Worm (Caenorhabditis elegans) whole organism, late embryonic: ENCODE data around the gene ugt-38.

ENCODE experiments used
- C38D4.7 ChIP-seq: fragments of 200-800 bp; sonication (Bioruptor generic); optimal IDR thresholded peaks from 2 replicates; lab custom pipeline; 2018; ENCODE audit warnings: mild to moderate bottlenecking, missing genetic modification characterization, moderate library complexity, missing compliant biosample characterization
- F13H6.1 ChIP-seq: sonication (generic microtip); optimal IDR thresholded peaks from 2 replicates; lab custom pipeline; 2016; ENCODE audit warnings: missing genetic modification characterization, missing compliant biosample characterization
- K02D7.2 ChIP-seq: sonication (generic microtip); optimal IDR thresholded peaks from 2 replicates; lab custom pipeline; 2017; ENCODE audit warnings: mild to moderate bottlenecking, missing genetic modification characterization, missing compliant biosample characterization
- K09A11.1 ChIP-seq: sonication (generic microtip); optimal IDR thresholded peaks from 2 replicates; lab custom pipeline; 2017; ENCODE audit warnings: antibody characterized with exemption, mild to moderate bottlenecking, missing genetic modification characterization, missing compliant biosample characterization; ENCODE audit not compliant: insufficient read depth
- T23F11.4 ChIP-seq: fragments of 200-800 bp; sonication (Bioruptor generic); optimal IDR thresholded peaks from 2 replicates; lab custom pipeline; 2018; ENCODE audit warnings: mild to moderate bottlenecking, missing genetic modification characterization, missing compliant biosample characterization
- ceh-19 ChIP-seq: fragments of 200-800 bp; sonication (Bioruptor generic); optimal IDR thresholded peaks from 2 replicates; lab custom pipeline; 2018; ENCODE audit warnings: mild to moderate bottlenecking, missing genetic modification characterization, missing compliant biosample characterization
- ceh-2 ChIP-seq: sonication (generic microtip); optimal IDR thresholded peaks from 2 replicates; lab custom pipeline; 2016; ENCODE audit warnings: missing genotype, missing genetic modification characterization, missing compliant biosample characterization
- ceh-22 ChIP-seq: sonication (generic microtip); optimal IDR thresholded peaks from 2 replicates; lab custom pipeline; 2017; ENCODE audit warnings: missing biosample characterization, missing genetic modification characterization
- ceh-34 ChIP-seq: sonication (generic microtip); optimal IDR thresholded peaks from 2 replicates; lab custom pipeline; 2016; ENCODE audit warnings: mild to moderate bottlenecking, missing genetic modification characterization, missing compliant biosample characterization
- ceh-45 ChIP-seq: fragments of 200-800 bp; sonication (Bioruptor generic); IDR thresholded peaks from 2 replicates; pipeline ENCODE4 v1.3.6; 2022; ENCODE audit warnings: missing genetic modification reagents, missing genetic modification characterization, missing compliant biosample characterization
- ceh-48 ChIP-seq: sonication (generic microtip); optimal IDR thresholded peaks from 2 replicates; lab custom pipeline; 2016; ENCODE audit warnings: missing genetic modification characterization, inconsistent platforms, missing compliant biosample characterization
- dmd-4 ChIP-seq: sonication (generic microtip); optimal IDR thresholded peaks from 2 replicates; lab custom pipeline; 2016; ENCODE audit warnings: borderline replicate concordance, missing genetic modification characterization, missing compliant biosample characterization
- dve-1 ChIP-seq: sonication (generic microtip); optimal IDR thresholded peaks from 2 replicates; lab custom pipeline; 2017; ENCODE audit warnings: antibody characterized with exemption, mild to moderate bottlenecking, missing genetic modification characterization, missing compliant biosample characterization
- elt-4 ChIP-seq: sonication (generic microtip); optimal IDR thresholded peaks from 2 replicates; lab custom pipeline; 2016; ENCODE audit warnings: missing genetic modification characterization, missing compliant biosample characterization
- ets-4 ChIP-seq: sonication (generic microtip); optimal IDR thresholded peaks from 2 replicates; lab custom pipeline; 2016; ENCODE audit warnings: missing genetic modification characterization, missing compliant biosample characterization
- fax-1 ChIP-seq: sonication (generic microtip); optimal IDR thresholded peaks from 2 replicates; lab custom pipeline; 2016; ENCODE audit warnings: missing genotype, missing genetic modification characterization, missing compliant biosample characterization
- fkh-6 ChIP-seq: sonication (generic microtip); optimal IDR thresholded peaks from 2 replicates; lab custom pipeline; 2016; ENCODE audit warnings: missing genetic modification characterization, missing compliant biosample characterization
- hlh-13 ChIP-seq: fragments of 200-800 bp; sonication (Bioruptor generic); optimal IDR thresholded peaks from 2 replicates; lab custom pipeline; 2018; ENCODE audit warnings: mild to moderate bottlenecking, missing genetic modification characterization, missing compliant biosample characterization
- hlh-15 ChIP-seq: sonication (generic microtip); optimal IDR thresholded peaks from 2 replicates; lab custom pipeline; 2016; ENCODE audit warnings: missing genetic modification characterization, missing compliant biosample characterization
- hlh-8 ChIP-seq: sonication (generic microtip); optimal IDR thresholded peaks from 2 replicates; lab custom pipeline; 2016; ENCODE audit warnings: missing genotype, missing genetic modification characterization, missing compliant biosample characterization
- lim-6 ChIP-seq: sonication (generic microtip); optimal IDR thresholded peaks from 2 replicates; lab custom pipeline; 2016; ENCODE audit warnings: missing genetic modification characterization, missing compliant biosample characterization
- mec-3 ChIP-seq: sonication (generic microtip); optimal IDR thresholded peaks from 2 replicates; lab custom pipeline; 2016; ENCODE audit warnings: borderline replicate concordance, missing genetic modification characterization, missing compliant biosample characterization
- nfya-1 ChIP-seq: sonication (generic microtip); optimal IDR thresholded peaks from 2 replicates; lab custom pipeline; 2017; ENCODE audit warnings: missing genetic modification characterization, mild to moderate bottlenecking, missing compliant biosample characterization, antibody characterized with exemption, moderate library complexity
- npax-4 ChIP-seq: sonication (generic microtip); optimal IDR thresholded peaks from 2 replicates; lab custom pipeline; 2016; ENCODE audit warnings: missing genetic modification characterization, missing compliant biosample characterization
- pha-2 ChIP-seq: sonication (generic microtip); optimal IDR thresholded peaks from 2 replicates; lab custom pipeline; 2017; ENCODE audit warnings: mild to moderate bottlenecking, missing genetic modification characterization, missing compliant biosample characterization
- pros-1 ChIP-seq: fragments of 150-350 bp; optimal IDR thresholded peaks from 2 replicates; lab custom pipeline; 2014; ENCODE audit warnings: missing biosample characterization, missing genetic modification reagents, missing genetic modification characterization
- ref-2 ChIP-seq: sonication (generic microtip); optimal IDR thresholded peaks from 2 replicates; lab custom pipeline; 2016; ENCODE audit warnings: missing genetic modification characterization, missing compliant biosample characterization
- rnt-1 ChIP-seq: sonication (generic microtip); optimal IDR thresholded peaks from 2 replicates; lab custom pipeline; 2016; ENCODE audit warnings: missing genetic modification characterization, missing compliant biosample characterization
- sox-2 ChIP-seq: fragments of 200-800 bp; sonication (Bioruptor generic); IDR thresholded peaks from 2 replicates; pipeline ENCODE4 v1.3.6; 2022; ENCODE audit warnings: missing genetic modification reagents, missing genetic modification characterization, missing compliant biosample characterization
- sox-4 ChIP-seq: sonication (generic microtip); optimal IDR thresholded peaks from 2 replicates; lab custom pipeline; 2017; ENCODE audit warnings: mild to moderate bottlenecking, missing genetic modification characterization, inconsistent platforms, missing compliant biosample characterization
- tbx-2 ChIP-seq: sonication (generic microtip); optimal IDR thresholded peaks from 2 replicates; lab custom pipeline; 2016; ENCODE audit warnings: missing genetic modification characterization, missing compliant biosample characterization
- tbx-7 ChIP-seq: sonication (generic microtip); optimal IDR thresholded peaks from 2 replicates; lab custom pipeline; 2016; ENCODE audit warnings: missing genotype, missing genetic modification characterization, missing compliant biosample characterization
- ttx-3 ChIP-seq: sonication (generic microtip); optimal IDR thresholded peaks from 2 replicates; lab custom pipeline; 2016; ENCODE audit warnings: missing genetic modification reagents, missing genetic modification characterization, missing compliant biosample characterization
- unc-3 ChIP-seq, 2 experiments: fragments of 200-800 bp in 1 of 2; sonication (Bioruptor generic) in 1 of 2; sonication (generic microtip) in 1 of 2; conservative IDR thresholded peaks in 1 of 2; optimal IDR thresholded peaks in 1 of 2; 2 replicates each; pipeline versions ENCODE4 v1.3.6 to Lab custom; 2016 to 2022; ENCODE audit warnings: missing compliant biosample characterization in 2 of 2, missing genetic modification characterization in 2 of 2, missing genetic modification reagents in 1 of 2
- unc-42 ChIP-seq: sonication (generic microtip); optimal IDR thresholded peaks from 2 replicates; lab custom pipeline; 2016; ENCODE audit warnings: missing genotype, missing genetic modification characterization, missing compliant biosample characterization

The ugt-38 gene

ce11 chrV:7138320-7138719, 8.9 kb downstream of the ugt-38 start, which contains the start of gene str-112:
Gene str-112 (minus strand): TSS chrV:7138420.
- TF ChIP-seq ref-2: no peak
- no peak for TF ChIP-seq rnt-1
- TF ChIP-seq pha-2 (tag; lab: Kevin White, UChicago): no peak
- TF ChIP-seq ceh-34 (tag; lab: Kevin White, UChicago): no peak
- no peak for TF ChIP-seq unc-42 (tag; lab: Kevin White, UChicago)
- TF ChIP-seq lim-6 (tag; lab: Kevin White, UChicago): no peak
- TF ChIP-seq mec-3 (tag; lab: Kevin White, UChicago): no peak
- TF ChIP-seq ceh-19 (GFP tag; lab: Kevin White, UChicago): no peak
- TF ChIP-seq ceh-22 (tag; lab: Kevin White, UChicago): no peak
- no peak for TF ChIP-seq F13H6.1 (tag; lab: Kevin White, UChicago)
- no peak for TF ChIP-seq ttx-3 (tag; lab: Kevin White, UChicago)
- TF ChIP-seq sox-4 (tag; lab: Kevin White, UChicago): no peak
- no peak for TF ChIP-seq fkh-6
- TF ChIP-seq dve-1 (tag; lab: Kevin White, UChicago): no peak
- no peak for TF ChIP-seq dmd-4 (tag; lab: Kevin White, UChicago)
- no peak for TF ChIP-seq ceh-48 (tag; lab: Kevin White, UChicago)
- no peak for TF ChIP-seq K02D7.2 (tag; lab: Kevin White, UChicago)

ce11 chrV:7136859-7137258, 10.4 kb downstream of the ugt-38 start:
- TF ChIP-seq unc-3 (GFP tag; conservative IDR thresholded peaks at IDR 0.05; lab: Robert Waterston, UW) (no peak), unc-3 (tag; optimal IDR thresholded peaks at IDR 0.05; lab: Kevin White, UChicago) (no peak), hlh-8 (tag; lab: Kevin White, UChicago) (no peak), tbx-7 (no peak)

ce11 chrV:7133963-7134362, 13.3 kb downstream of the ugt-38 start, which contains the start of gene F10D2.16:
Gene F10D2.16 (plus strand): TSS chrV:7134263.
- TF ChIP-seq ets-4 (tag; lab: Kevin White, UChicago): no peak
- no peak for TF ChIP-seq ceh-22 (tag; lab: Kevin White, UChicago)
- no peak for TF ChIP-seq nfya-1 (tag; lab: Kevin White, UChicago)
- no peak for TF ChIP-seq pros-1 (tag; lab: Kevin White, UChicago)
- TF ChIP-seq ceh-34 (tag; lab: Kevin White, UChicago): no peak
- TF ChIP-seq elt-4 (tag; lab: Kevin White, UChicago): no peak
- TF ChIP-seq npax-4 (tag; lab: Kevin White, UChicago): no peak
- no peak for TF ChIP-seq dve-1 (tag; lab: Kevin White, UChicago)
- no peak for TF ChIP-seq T23F11.4 (GFP tag; lab: Kevin White, UChicago)
- no peak for TF ChIP-seq ceh-45 (GFP tag; lab: Robert Waterston, UW)

ce11 chrV:7132248-7132647, 15.0 kb downstream of the ugt-38 start, which contains the start of gene sre-10:
Gene sre-10 (plus strand): TSS chrV:7132548.
- TF ChIP-seq sox-2 (GFP tag; lab: Robert Waterston, UW) (no peak), hlh-15 (no peak), unc-42 (tag; lab: Kevin White, UChicago) (no peak), K09A11.1 (no peak), C38D4.7 (GFP tag; lab: Kevin White, UChicago) (no peak), unc-3 (GFP tag; conservative IDR thresholded peaks at IDR 0.05; lab: Robert Waterston, UW) (no peak), unc-3 (tag; optimal IDR thresholded peaks at IDR 0.05; lab: Kevin White, UChicago) (no peak), fax-1 (tag; lab: Kevin White, UChicago) (no peak), mec-3 (tag; lab: Kevin White, UChicago) (no peak), tbx-2 (no peak), ceh-2 (tag; lab: Kevin White, UChicago) (no peak), hlh-13 (GFP tag; lab: Kevin White, UChicago) (no peak)
